Worm (Caenorhabditis elegans): ENCODE data around the gene srd-51.

DNA sequence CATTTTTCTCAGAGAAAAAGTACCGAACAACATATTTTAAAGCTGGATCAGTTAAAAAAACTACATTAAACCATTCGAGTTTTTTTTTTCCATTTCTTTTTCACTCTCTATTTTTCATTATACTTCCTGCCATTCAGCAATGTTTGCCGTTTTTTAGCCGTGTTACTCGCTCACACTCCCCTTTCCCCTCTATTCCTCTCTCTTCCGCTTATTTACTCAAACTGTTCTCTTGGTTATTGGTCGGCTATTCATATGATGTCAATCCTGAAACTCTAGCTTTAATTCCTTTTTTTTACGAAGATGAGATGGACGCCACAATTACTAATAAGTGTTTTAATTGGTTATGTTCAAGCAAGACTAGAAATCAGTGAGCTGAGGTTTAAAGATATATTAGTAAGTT lies 12.9 kb downstream of the srd-51 start, which contains the start of gene tre-4:
- TF ChIP-seq attf-5 (GFP tag; optimal IDR thresholded peaks at IDR 0.05) = no peak
- no peak for TF ChIP-seq akir-1 (GFP tag; optimal IDR thresholded peaks at IDR 0.05)
- TF ChIP-seq lin-40 (tag; optimal IDR thresholded peaks at IDR 0.05) = no peak
- TF ChIP-seq unc-62 (GFP tag; optimal IDR thresholded peaks at IDR 0.05) = no peak
- TF ChIP-seq fkh-3 (tag; optimal IDR thresholded peaks at IDR 0.05) = no peak
- no peak for TF ChIP-seq egl-18 (GFP tag; IDR thresholded peaks at IDR 0.05)
- no peak for TF ChIP-seq lsy-27 (tag; optimal IDR thresholded peaks at IDR 0.05; ENCODE audit: borderline replicate concordance, insufficient read depth)
- no peak for TF ChIP-seq chd-7 (tag; optimal IDR thresholded peaks at IDR 0.05)
- no peak for TF ChIP-seq somi-1 (GFP tag; optimal IDR thresholded peaks at IDR 0.05)

Measured in whole organism, young adult.